Worm (Caenorhabditis elegans): ENCODE measurements around the gene ntp-1.

ntp-1 gene

DNA sequence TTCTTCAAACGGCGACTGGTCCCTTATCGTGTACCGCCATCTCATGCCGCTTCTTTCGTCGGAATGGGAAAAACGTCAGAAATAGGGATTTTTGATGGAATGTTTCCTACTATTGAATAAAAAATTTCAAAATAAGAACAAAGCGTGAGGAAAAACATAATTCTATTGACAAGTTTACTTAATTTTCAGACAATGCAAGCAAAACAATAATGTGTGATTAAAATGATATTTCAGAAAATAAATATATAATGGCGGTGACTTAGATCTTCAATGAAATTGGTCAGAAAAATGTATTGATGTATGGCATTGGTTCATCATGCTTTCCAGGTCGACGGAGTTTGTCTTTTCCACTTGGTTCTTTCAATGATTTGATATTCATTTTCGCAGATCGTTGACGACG lies at the start of gene ntp-1:
TSS of gene ntp-1 (minus strand) at position 101 of the 400 bp plus-strand sequence.
- TF ChIP-seq unc-62 (GFP tag; optimal IDR thresholded peaks at IDR 0.05): no peak

DNA sequence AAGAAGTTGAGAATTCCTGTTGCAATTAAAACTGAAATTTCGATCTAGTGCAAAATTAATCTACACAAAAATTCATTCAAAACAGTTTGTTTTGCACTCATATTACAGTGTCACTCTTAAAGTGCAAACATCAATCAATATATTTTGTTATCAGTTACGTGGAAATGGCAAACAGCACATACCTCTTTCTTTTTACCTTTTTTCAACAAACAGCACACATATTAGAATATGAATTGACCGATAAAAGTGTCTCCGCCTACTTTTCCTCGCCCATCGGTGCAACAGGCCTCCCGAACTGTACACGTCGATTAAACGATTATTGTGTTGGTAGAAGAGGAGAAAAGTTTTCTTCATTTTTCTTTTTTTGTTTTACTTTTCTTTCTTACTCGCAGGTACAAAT lies 46.6 kb upstream of the ntp-1 start:
- TF ChIP-seq unc-62 (GFP tag; optimal IDR thresholded peaks at IDR 0.05): no peak

DNA sequence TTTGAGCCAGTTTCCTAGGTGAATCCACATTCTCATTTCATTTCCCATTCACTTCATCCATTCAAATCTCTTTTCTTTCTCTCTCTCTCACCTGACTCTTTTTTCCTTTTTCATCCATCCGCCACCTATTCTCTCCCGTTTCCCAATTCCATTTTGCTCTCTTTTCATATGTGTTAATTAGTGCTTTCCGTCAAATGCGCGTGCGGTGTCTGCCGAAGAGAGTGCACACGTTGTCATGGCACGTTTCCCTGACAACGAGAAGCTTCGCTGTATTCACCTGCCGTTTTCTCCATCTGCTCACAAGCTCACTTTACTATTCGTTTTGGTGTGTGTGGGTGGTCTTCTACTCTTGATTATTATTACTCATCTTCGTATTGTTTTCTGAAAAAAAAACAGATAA lies 45.3 kb upstream of the ntp-1 start:
- no peak for TF ChIP-seq unc-62 (GFP tag; optimal IDR thresholded peaks at IDR 0.05)

DNA sequence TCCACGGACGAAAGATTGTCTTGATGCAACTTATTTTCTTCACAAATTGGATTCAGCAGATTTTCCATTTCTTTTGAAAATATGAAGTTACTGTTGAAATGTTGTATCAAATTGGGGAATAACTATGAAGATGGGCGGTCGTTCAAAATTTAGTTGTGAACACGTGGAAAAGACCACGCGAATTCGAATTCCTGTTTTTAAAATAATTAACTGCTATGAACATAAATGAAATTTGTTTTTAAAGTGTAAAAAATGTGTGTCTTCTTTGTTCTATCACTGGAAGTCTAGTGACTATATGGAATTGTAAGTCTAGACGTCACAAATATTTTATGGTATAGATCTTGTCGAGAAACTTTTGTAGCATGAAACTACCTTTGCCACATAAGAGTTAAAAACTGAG lies 43.8 kb upstream of the ntp-1 start, which contains the start of gene C06A6.7:
TSS of gene C06A6.7 (minus strand) at position 101 of the 400 bp plus-strand sequence.
- TF ChIP-seq unc-62 (GFP tag; optimal IDR thresholded peaks at IDR 0.05): no peak

DNA sequence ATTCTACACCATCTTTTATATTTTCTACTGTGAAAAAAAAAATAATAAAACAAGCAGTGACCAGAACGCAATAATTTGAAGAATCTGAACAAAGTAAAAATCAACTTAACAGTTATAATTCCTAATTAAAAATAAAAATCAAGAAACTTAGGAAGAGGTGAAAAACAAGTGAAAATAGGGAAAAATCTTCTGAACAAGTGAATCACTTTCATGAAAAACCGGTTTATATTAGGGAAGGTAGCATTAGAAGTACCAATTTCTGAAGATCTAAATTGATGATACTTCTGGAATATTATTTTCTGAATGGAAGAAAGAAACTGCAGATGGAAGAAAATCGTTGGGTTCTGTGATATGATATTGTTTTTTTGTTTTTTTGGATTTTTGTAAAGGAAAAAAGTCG lies 41.9 kb upstream of the ntp-1 start:
- TF ChIP-seq unc-62 (GFP tag; optimal IDR thresholded peaks at IDR 0.05): no peak

DNA sequence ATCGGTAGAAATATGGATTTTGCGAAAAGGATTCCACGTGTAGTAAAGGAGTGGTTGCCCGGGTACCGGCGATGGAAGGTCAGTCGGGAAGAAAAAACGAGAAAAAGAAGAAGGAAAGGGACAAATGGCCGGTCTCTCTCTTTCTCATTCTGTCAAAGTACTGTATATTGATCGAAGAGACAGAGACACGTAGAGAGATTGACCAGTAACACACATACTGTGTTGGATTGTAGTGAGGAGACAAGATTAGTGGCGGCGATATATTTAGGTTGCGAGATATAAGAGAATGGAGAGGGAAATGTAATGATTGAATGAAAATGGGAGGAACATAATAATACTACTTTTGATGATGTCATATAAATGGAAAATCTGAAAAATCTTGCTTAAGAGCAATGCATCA lies 41.4 kb upstream of the ntp-1 start:
- TF ChIP-seq unc-62 (GFP tag; optimal IDR thresholded peaks at IDR 0.05): no peak

DNA sequence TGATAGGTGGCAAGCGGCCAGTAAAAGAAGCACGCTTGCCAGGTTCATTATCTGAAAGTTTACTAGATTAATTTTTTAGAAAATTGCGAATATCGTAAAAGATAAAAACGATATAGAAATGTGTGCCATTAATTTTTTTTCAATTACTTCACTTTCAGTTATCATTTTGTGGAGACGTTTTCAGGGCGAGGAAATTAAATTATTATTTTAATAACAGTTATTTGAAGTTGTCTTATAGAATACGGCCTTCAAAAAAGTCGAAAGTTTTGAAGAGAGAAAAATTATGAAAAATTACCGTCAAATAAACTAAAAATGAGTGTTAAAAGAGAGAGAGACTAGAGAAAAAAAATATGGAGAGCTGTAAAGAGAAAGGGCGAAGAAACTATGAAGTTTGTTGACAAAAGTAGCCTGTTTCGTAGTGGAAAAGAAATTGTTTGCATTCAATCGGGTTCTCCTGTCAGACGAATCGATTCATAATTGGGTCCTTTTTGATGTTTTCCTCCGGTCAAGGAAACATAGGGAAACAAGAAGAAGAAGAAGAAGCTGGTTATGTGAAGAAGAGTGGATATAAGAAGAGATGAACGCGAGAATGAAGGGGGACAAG lies 40.1 kb upstream of the ntp-1 start, which contains the start of gene erp-44.2:
TSS of gene erp-44.2 (minus strand) at position 51 of the 604 bp plus-strand sequence.
- TF ChIP-seq unc-62 (GFP tag; optimal IDR thresholded peaks at IDR 0.05): no peak

DNA sequence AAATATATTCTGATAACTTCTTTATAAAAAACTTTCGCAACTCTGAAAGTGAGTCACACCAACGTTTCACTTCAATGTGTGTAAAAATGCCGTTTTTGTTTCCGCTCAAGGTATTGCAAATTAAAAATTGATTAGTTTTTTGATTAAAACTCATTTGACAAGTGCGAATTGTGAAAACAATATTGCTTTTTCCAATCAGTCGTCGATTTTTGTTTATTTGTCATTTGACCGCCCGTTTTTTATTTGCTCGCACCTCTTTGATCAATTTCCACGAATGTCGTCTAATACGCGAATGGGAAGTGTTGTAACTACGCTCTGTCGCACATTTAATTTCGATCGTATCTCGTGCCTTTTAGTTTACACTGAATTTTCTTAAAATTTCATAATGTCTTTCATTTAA lies 35.5 kb upstream of the ntp-1 start, which contains the start of gene mvb-12:
TSS of gene mvb-12 (plus strand) at position 375 of the 400 bp plus-strand sequence.
- no peak for TF ChIP-seq unc-62 (GFP tag; optimal IDR thresholded peaks at IDR 0.05)

DNA sequence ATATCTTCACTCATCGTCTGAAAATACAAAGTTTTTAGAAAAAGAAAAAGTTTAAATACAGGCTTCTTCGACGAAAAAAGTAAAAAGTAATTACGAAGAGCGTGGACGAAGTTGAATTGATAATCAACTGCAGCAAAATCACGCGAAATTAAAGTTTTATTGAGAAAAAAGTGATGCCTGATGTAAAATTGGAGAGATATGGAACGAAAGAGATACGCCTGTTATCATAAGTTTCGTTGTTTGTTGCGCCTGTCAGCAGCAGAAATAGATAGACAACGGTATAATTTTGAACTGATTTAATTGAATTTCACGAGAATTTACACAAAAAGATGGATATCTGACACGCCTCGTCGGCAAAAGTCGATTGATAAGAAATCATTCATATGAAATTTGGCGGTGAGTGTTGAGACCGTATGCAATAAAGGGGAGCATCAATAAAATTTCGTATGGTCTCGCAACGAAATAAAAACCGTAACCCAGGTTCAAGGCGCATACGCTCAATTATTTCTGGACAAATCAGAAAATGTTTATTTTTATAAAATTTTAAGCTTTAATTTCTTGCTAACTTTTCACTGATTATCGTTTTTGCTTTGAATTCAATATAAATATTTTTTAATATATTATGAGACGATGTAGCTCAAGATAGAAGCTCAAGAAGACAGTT lies 34.8 kb upstream of the ntp-1 start, which contains the start of gene C06A6.4:
TSS of gene C06A6.4 (minus strand) at position 24 of the 664 bp plus-strand sequence.
- no peak for TF ChIP-seq unc-62 (GFP tag; optimal IDR thresholded peaks at IDR 0.05)

DNA sequence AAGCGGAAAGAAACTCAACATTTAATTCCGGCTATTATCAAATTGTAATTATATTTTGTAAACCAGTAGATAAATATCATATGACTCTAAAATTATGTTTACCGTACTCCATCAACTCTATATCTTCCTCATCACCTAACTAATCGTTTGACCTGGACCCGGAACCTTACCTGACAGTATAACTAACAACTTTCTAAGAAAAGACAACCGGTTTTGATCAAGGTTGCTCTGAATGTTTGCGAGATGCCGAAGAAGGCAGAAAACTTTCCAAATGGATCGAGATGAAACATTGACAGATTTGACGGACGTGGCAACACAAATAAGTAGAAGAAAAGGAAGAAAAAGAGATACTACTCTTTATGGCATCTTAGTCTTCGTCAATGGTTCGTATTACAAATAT lies 30.0 kb upstream of the ntp-1 start:
- no peak for TF ChIP-seq unc-62 (GFP tag; optimal IDR thresholded peaks at IDR 0.05)

DNA sequence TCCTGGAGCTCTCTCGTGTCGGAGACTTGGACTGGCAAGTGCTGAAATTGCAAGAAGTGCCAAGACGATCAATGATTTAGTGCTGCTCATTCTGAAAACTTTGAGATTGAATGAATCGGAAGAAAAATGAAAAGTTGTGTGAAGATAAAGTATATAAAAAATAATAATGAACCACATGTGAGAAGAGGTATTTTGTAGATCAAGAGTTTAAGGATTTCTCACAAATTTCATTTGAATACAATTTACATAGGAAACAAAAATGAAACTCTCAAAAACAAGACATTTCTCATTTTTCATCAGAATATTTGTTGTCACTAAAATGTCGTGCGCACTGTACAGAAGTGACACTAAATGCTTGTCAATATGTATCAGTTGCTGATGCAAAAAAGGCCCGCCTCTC lies 27.9 kb upstream of the ntp-1 start, which contains the start of gene T14A8.2:
TSS of gene T14A8.2 (minus strand) at position 101 of the 400 bp plus-strand sequence.
- TF ChIP-seq unc-62 (GFP tag; optimal IDR thresholded peaks at IDR 0.05): no peak

DNA sequence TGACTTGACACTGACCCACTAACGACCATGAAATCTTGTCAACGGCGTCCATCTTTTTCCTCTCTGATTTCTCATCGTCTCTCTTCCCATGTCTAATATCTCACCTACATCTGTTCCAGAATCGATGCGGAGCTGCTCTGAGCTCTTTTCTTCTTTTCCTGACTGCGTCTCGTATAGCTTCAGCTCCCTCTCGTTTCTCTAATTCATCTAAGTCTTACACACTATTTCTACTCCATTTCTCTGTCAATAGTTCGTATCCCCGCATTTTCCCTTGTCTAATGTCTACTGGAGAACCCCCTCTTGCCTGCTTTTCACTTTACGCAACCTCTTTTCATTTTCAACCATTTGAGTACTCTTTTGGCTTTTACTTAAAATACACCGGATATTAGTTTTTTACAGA lies 23.2 kb upstream of the ntp-1 start, which contains the start of gene ric-3:
TSS of gene ric-3 (plus strand) at position 400 of the 400 bp plus-strand sequence.
- TF ChIP-seq unc-62 (GFP tag; optimal IDR thresholded peaks at IDR 0.05): no peak

DNA sequence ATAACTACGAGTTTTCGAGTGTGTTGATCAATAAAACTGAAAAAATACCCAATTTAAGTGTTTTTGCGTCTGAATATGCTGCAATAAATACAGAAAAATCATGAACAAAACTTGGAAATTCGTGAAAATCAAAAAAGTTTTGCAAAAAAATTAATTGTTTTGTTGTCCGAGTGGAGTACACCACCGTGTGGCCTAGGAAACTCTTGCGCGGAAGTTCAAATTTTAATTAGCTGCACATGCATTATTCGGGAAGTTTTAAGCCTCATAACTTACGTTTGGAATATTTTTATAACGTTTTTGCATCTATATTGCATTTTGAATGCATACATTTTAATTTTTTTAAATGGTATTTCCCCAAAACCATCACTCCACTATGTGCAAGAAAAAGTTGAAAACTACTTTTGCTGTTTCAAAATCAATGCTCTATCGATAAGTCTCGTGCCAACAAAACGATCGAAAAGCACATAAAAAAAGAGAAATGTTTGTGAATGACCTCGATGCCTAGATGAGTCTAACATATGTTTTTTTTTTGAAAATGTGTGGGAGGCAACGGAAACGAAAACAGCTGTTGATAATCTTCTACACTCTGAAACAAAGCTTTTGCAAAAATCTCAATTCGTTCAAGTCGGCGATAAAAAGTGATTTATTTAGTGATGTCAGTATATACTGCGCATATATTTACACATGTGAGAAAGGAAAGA lies 21.9 kb upstream of the ntp-1 start:
- no peak for TF ChIP-seq unc-62 (GFP tag; optimal IDR thresholded peaks at IDR 0.05)

DNA sequence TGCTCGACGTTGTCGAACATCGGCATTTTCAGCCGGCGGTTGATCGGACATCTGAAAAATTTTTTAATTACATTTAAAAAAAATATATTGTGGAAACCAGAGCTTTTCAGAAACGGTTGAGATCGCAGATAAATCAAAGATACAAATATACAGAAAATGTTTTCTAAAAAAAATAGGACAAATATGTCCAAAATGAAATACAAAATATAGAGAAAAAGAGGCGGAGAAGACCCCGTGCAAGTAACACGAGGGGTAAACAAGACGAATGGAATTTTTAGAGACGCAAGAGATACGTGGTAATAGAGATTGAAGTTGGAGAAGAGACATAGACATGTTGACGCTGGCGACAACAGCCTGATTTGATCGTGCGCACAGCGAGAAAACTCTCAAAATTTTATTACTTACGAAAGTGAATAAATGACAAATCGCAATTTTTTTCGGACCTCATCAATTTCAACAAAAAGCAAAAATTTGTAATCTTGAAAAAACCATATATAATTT lies 21.1 kb upstream of the ntp-1 start, which contains the start of gene cdgs-1:
TSS of gene cdgs-1 (minus strand) at position 51 of the 501 bp plus-strand sequence.
- no peak for TF ChIP-seq unc-62 (GFP tag; optimal IDR thresholded peaks at IDR 0.05)

DNA sequence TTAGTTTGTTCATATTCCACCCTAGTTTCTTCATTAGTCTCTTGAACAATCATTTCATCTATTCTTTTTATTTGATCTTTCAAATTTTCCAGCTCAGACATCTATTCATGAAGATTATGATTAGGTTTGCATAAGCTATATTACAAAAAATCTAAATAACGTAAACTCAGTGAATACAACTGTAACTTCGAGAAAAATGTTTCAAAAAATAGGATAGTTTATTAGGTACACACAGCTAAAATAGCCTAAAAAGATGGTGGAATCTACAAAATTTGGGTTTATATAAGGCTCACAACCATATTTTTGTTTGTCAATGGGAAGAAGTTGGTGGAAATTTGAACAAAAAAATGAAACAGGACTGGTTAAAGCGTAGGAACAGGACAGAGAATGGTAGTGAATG lies 18.1 kb upstream of the ntp-1 start, which contains the start of gene zgpa-1:
TSS of gene zgpa-1 (minus strand) at position 101 of the 400 bp plus-strand sequence.
- TF ChIP-seq unc-62 (GFP tag; optimal IDR thresholded peaks at IDR 0.05): no peak

DNA sequence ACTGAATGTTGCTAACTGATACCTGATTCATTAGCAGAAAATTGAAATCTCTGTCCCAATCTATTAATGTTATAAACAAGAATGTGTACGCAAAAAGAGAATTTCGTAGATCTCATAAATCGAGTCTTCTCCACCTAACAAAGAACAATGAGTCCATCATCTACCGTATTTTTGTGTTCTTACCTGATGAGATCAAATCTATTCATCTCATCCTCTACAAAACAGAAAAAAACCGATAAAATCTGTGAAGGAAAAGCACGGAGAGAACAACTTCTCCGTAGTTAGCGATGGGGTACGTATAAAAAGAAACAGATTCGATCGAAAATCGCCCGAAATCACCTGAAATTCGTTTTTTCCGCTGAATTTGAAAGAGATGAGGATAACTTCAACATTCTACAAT lies 14.0 kb upstream of the ntp-1 start, which contains the start of gene C33H5.1:
TSS of gene C33H5.1 (plus strand) at position 330 of the 400 bp plus-strand sequence.
- no peak for TF ChIP-seq unc-62 (GFP tag; optimal IDR thresholded peaks at IDR 0.05)

All from whole organism, dauer.